Fruit fly (Drosophila melanogaster) whole organism, wandering third instar larva: Measurements from ENCODE around the gene CG10646.
A peak's percentile ranks its signal among the peaks of the same experiment; 100 is the strongest.

Experiments
- Abd-B ChIP-seq: fragments of >200 bp; optimal IDR thresholded peaks from 2 replicates; lab custom pipeline; 2017; ENCODE audit warnings: missing biosample characterization, missing genetic modification characterization
- CG32264 ChIP-seq: fragments of 200-800 bp; sonication (Bioruptor generic); optimal IDR thresholded peaks from 2 replicates; lab custom pipeline; 2016; ENCODE audit warnings: missing biosample characterization, missing genetic modification characterization
- CG9705 ChIP-seq: fragments of 200-800 bp; sonication (Bioruptor generic); optimal IDR thresholded peaks from 2 replicates; lab custom pipeline; 2018; ENCODE audit warnings: missing biosample characterization, mild to moderate bottlenecking, missing genetic modification characterization
- CrebA ChIP-seq: fragments of 200-800 bp; sonication (Bioruptor generic); optimal IDR thresholded peaks from 2 replicates; lab custom pipeline; 2016; ENCODE audit warnings: missing biosample characterization, mild to moderate bottlenecking, missing genetic modification characterization, borderline replicate concordance
- Dfd ChIP-seq: fragments of >200 bp; optimal IDR thresholded peaks from 2 replicates; lab custom pipeline; 2017; ENCODE audit warnings: missing biosample characterization, missing genetic modification characterization
- Dif ChIP-seq: fragments of 200-275, 200-300 bp; sonication (Bioruptor generic); optimal IDR thresholded peaks from 2 replicates; lab custom pipeline; 2018; ENCODE audit warnings: missing biosample characterization, missing genetic modification characterization; ENCODE audit not compliant: partially characterized antibody
- GATAd ChIP-seq: sonication (Bioruptor generic); optimal IDR thresholded peaks from 2 replicates; lab custom pipeline; 2016; ENCODE audit warnings: missing biosample characterization, missing genetic modification characterization
- HLH106 ChIP-seq: fragments of 200-800 bp; optimal IDR thresholded peaks from 3 replicates; lab custom pipeline; 2019; ENCODE audit warnings: missing biosample characterization, mild to moderate bottlenecking, missing genetic modification characterization, moderate library complexity
- Hnf4 ChIP-seq: fragments of 200-800 bp; sonication (Bioruptor generic); optimal IDR thresholded peaks from 2 replicates; lab custom pipeline; 2016; ENCODE audit warnings: missing biosample characterization, mild to moderate bottlenecking, missing genetic modification characterization
- Hr78 ChIP-seq: fragments of >200 bp; optimal IDR thresholded peaks from 2 replicates; lab custom pipeline; 2017; ENCODE audit warnings: missing biosample characterization, missing genetic modification characterization
- Hr83 ChIP-seq: fragments of 200-300 bp; sonication (Bioruptor generic); optimal IDR thresholded peaks from 2 replicates; lab custom pipeline; 2016; ENCODE audit warnings: missing biosample characterization, mild to moderate bottlenecking, missing genetic modification characterization, moderate library complexity; ENCODE audit not compliant: poor library complexity, severe bottlenecking
- Jra ChIP-seq: sonication (Bioruptor generic); optimal IDR thresholded peaks from 2 replicates; lab custom pipeline; 2016; ENCODE audit warnings: missing biosample characterization, missing genetic modification characterization
- Mio ChIP-seq: sonication (Bioruptor generic); optimal IDR thresholded peaks from 2 replicates; lab custom pipeline; 2016; ENCODE audit warnings: missing biosample characterization, missing genetic modification characterization
- Myc ChIP-seq: fragments of >200 bp; optimal IDR thresholded peaks from 2 replicates; lab custom pipeline; 2017
- N ChIP-seq: fragments of >200 bp; optimal IDR thresholded peaks from 2 replicates; lab custom pipeline; 2018; ENCODE audit warnings: missing biosample characterization, missing external identifiers, missing genetic modification characterization
- OdsH ChIP-seq: fragments of 200-800 bp; sonication (Bioruptor generic); optimal IDR thresholded peaks from 2 replicates; lab custom pipeline; 2016; ENCODE audit warnings: missing biosample characterization, mild to moderate bottlenecking, missing genetic modification characterization
- Rel ChIP-seq, 2 experiments: fragments of 200-800 bp; sonication (Bioruptor generic) in 1 of 2; optimal IDR thresholded peaks; 2 replicates in 1 of 2; 3 replicates in 1 of 2; lab custom pipeline; 2016 to 2019; ENCODE audit warnings: mild to moderate bottlenecking in 2 of 2, missing biosample characterization in 2 of 2, missing genetic modification characterization in 2 of 2, moderate library complexity in 1 of 2
- Sp1 ChIP-seq: fragments of 200-800 bp; sonication (Bioruptor generic); optimal IDR thresholded peaks from 3 replicates; lab custom pipeline; 2019; ENCODE audit warnings: missing biosample characterization, mild to moderate bottlenecking, missing genetic modification characterization, moderate library complexity
- Vsx2 ChIP-seq: fragments of 200-300, 225-300 bp; sonication (Bioruptor generic); optimal IDR thresholded peaks from 2 replicates; lab custom pipeline; 2018; ENCODE audit warnings: missing biosample characterization, missing genetic modification characterization; ENCODE audit not compliant: partially characterized antibody
- br ChIP-seq: fragments of 200-800 bp; sonication (Bioruptor generic); optimal IDR thresholded peaks from 2 replicates; lab custom pipeline; 2016; ENCODE audit warnings: missing biosample characterization, missing genetic modification characterization
- brk ChIP-seq: fragments of 200-800 bp; sonication (Bioruptor generic); optimal IDR thresholded peaks from 2 replicates; lab custom pipeline; 2016; ENCODE audit warnings: missing biosample characterization, mild to moderate bottlenecking, missing genetic modification characterization
- dl ChIP-seq, 2 experiments: fragments of 175-275, 200-275 bp in 1 of 2; fragments of 200-275 bp in 1 of 2; sonication (Bioruptor generic); optimal IDR thresholded peaks; lab custom pipeline; 2018; ENCODE audit warnings: mild to moderate bottlenecking in 2 of 2, missing biosample characterization in 2 of 2, missing genetic modification characterization in 2 of 2, moderate library complexity in 2 of 2; ENCODE audit not compliant: partially characterized antibody in 2 of 2, insufficient read depth in 1 of 2
- dmrt93B ChIP-seq: fragments of 200-800 bp; sonication (Bioruptor generic); optimal IDR thresholded peaks from 2 replicates; lab custom pipeline; 2018; ENCODE audit warnings: missing biosample characterization, mild to moderate bottlenecking, missing genetic modification characterization
- dsf ChIP-seq: sonication (Bioruptor generic); optimal IDR thresholded peaks from 2 replicates; lab custom pipeline; 2016; ENCODE audit warnings: missing biosample characterization, missing genetic modification characterization, borderline replicate concordance
- ey ChIP-seq: fragments of 200-800 bp; sonication (Bioruptor generic); optimal IDR thresholded peaks from 2 replicates; lab custom pipeline; 2016; ENCODE audit warnings: missing biosample characterization, missing genetic modification characterization
- foxo ChIP-seq, 2 experiments: fragments of 200-800 bp; sonication (Bioruptor generic); optimal IDR thresholded peaks; 2 replicates in 1 of 2; 3 replicates in 1 of 2; lab custom pipeline; 2016 to 2017; ENCODE audit warnings: missing biosample characterization in 2 of 2, missing genetic modification characterization in 2 of 2
- fru ChIP-seq: fragments of 200-800 bp; sonication (Bioruptor generic); optimal IDR thresholded peaks from 3 replicates; lab custom pipeline; 2016; ENCODE audit warnings: missing biosample characterization, mild to moderate bottlenecking, missing genetic modification characterization
- h ChIP-seq: fragments of 200-800 bp; sonication (Bioruptor generic); optimal IDR thresholded peaks from 3 replicates; lab custom pipeline; 2016; ENCODE audit warnings: missing biosample characterization, mild to moderate bottlenecking, missing genetic modification characterization
- jim ChIP-seq: fragments of 175-275, 200-325 bp; sonication (Bioruptor generic); optimal IDR thresholded peaks from 2 replicates; lab custom pipeline; 2016; ENCODE audit warnings: missing biosample characterization, mild to moderate bottlenecking, missing genetic modification characterization
- lola ChIP-seq: fragments of >200 bp; optimal IDR thresholded peaks from 2 replicates; lab custom pipeline; 2017; ENCODE audit warnings: missing biosample characterization, missing genetic modification characterization
- pan ChIP-seq: fragments of >200 bp; optimal IDR thresholded peaks from 2 replicates; lab custom pipeline; 2017
- psq ChIP-seq: fragments of 200-800 bp; sonication (Bioruptor generic); optimal IDR thresholded peaks from 3 replicates; lab custom pipeline; 2017; ENCODE audit warnings: missing biosample characterization, mild to moderate bottlenecking, missing genetic modification characterization, moderate library complexity
- rgr ChIP-seq: fragments of 200-800 bp; sonication (Bioruptor generic); optimal IDR thresholded peaks from 3 replicates; lab custom pipeline; 2016; ENCODE audit warnings: missing biosample characterization, mild to moderate bottlenecking, missing genetic modification characterization
- sage ChIP-seq: fragments of 200-800 bp; sonication (Bioruptor generic); optimal IDR thresholded peaks from 2 replicates; lab custom pipeline; 2016; ENCODE audit warnings: missing biosample characterization, mild to moderate bottlenecking, missing genetic modification characterization
- sv ChIP-seq: fragments of 200-800 bp; sonication (Bioruptor generic); optimal IDR thresholded peaks from 3 replicates; lab custom pipeline; 2016; ENCODE audit warnings: missing biosample characterization, missing genetic modification characterization
- tai ChIP-seq: sonication (Bioruptor generic); optimal IDR thresholded peaks from 2 replicates; lab custom pipeline; 2016; ENCODE audit warnings: missing biosample characterization, missing genetic modification characterization
- usp ChIP-seq: fragments of >200 bp; optimal IDR thresholded peaks from 2 replicates; lab custom pipeline; 2017; ENCODE audit warnings: missing biosample characterization, missing genetic modification characterization
- woc ChIP-seq: sonication (Bioruptor generic); optimal IDR thresholded peaks from 2 replicates; lab custom pipeline; 2016; ENCODE audit warnings: missing biosample characterization, mild to moderate bottlenecking, missing genetic modification characterization

Gene CG10646

dm6 chr3L:12526433-12527113 is 22.9 kb upstream of the CG10646 start, which contains the start of gene eIF2beta:
TSS of gene eIF2beta (minus strand) at chr3L:12526731.
- TF ChIP-seq jim (GFP tag; lab: Kevin White, UChicago) (no peak), Dfd (GFP tag; lab: Kevin White, UChicago) (no peak), Sp1 (GFP tag; lab: Kevin White, UChicago) (peak; percentile 4), GATAd (GFP tag; lab: Kevin White, UChicago) (no peak), h (GFP tag; lab: Kevin White, UChicago) (peak; percentile 23), sage (GFP tag; lab: Kevin White, UChicago) (peak; percentile 55), br (GFP tag; lab: Kevin White, UChicago) (no peak), fru (GFP tag; lab: Kevin White, UChicago) (peak; percentile 52), pan (lab: Kevin White, UChicago) (no peak), OdsH (GFP tag; lab: Kevin White, UChicago) (no peak), Abd-B (GFP tag; lab: Kevin White, UChicago) (no peak), Hnf4 (GFP tag; lab: Kevin White, UChicago) (peak; percentile 20), dsf (GFP tag; lab: Kevin White, UChicago) (no peak), CG9705 (GFP tag; lab: Kevin White, UChicago) (no peak), sv (GFP tag; lab: Kevin White, UChicago) (peak; percentile 34), rgr (GFP tag; lab: Kevin White, UChicago) (no peak), N (GFP tag; lab: Kevin White, UChicago) (no peak), Myc (lab: Kevin White, UChicago) (peak; percentile 1), Dif (GFP tag; lab: Kevin White, UChicago) (no peak), woc (GFP tag; lab: Kevin White, UChicago) (peak; percentile 27)

- TF ChIP-seq Sp1 (GFP tag; lab: Kevin White, UChicago) (peak; percentile 99), Mio (GFP tag; lab: Kevin White, UChicago) (peak; percentile 84), sage (GFP tag; lab: Kevin White, UChicago) (peak; percentile 98), foxo (GFP tag; optimal IDR thresholded peaks at IDR 0.05; lab: Kevin White, UChicago) (peak; percentile 89 to 99), psq (GFP tag; lab: Kevin White, UChicago) (peak; percentile 97), dmrt93B (peak; percentile 96), N (GFP tag; lab: Kevin White, UChicago) (no peak), ey (peak; percentile 98), Vsx2 (GFP tag; lab: Kevin White, UChicago) (no peak), Dfd (GFP tag; lab: Kevin White, UChicago) (no peak), HLH106 (tag; lab: Kevin White, UChicago) (peak; percentile 98), Hr83 (GFP tag; lab: Kevin White, UChicago) (peak; percentile 90), Dif (GFP tag; lab: Kevin White, UChicago) (no peak), rgr (GFP tag; lab: Kevin White, UChicago) (peak; percentile 99), CG32264 (GFP tag; lab: Kevin White, UChicago) (peak; percentile 87), lola (no peak), h (GFP tag; lab: Kevin White, UChicago) (peak; percentile 99), jim (GFP tag; lab: Kevin White, UChicago) (peak; percentile 85), Jra (GFP tag; lab: Kevin White, UChicago) (peak; percentile 97), sv (GFP tag; lab: Kevin White, UChicago) (peak; percentile 85), br (GFP tag; lab: Kevin White, UChicago) (peak; percentile 97), brk (GFP tag; lab: Kevin White, UChicago) (peak; percentile 98), pan (lab: Kevin White, UChicago) (no peak), CG9705 (GFP tag; lab: Kevin White, UChicago) (peak; percentile 97), woc (GFP tag; lab: Kevin White, UChicago) (peak; percentile 91), CrebA (GFP tag; lab: Kevin White, UChicago) (no peak), Abd-B (GFP tag; lab: Kevin White, UChicago) (no peak), GATAd (GFP tag; lab: Kevin White, UChicago) (peak; percentile 91), fru (GFP tag; lab: Kevin White, UChicago) (peak; percentile 97), dsf (GFP tag; lab: Kevin White, UChicago) (peak; percentile 95), Hnf4 (GFP tag; lab: Kevin White, UChicago) (peak; percentile 98), OdsH (GFP tag; lab: Kevin White, UChicago) (peak; percentile 99), tai (GFP tag; lab: Kevin White, UChicago) (no peak), dl (GFP tag; optimal IDR thresholded peaks at IDR 0.05; lab: Kevin White, UChicago; ENCODE audit: insufficient read depth in 1 of 2, partially characterized antibody in 2 of 2) (no peak), Hr78 (GFP tag; lab: Kevin White, UChicago) (no peak), usp (GFP tag; lab: Kevin White, UChicago) (no peak), Myc (lab: Kevin White, UChicago) (no peak), Rel (GFP tag; optimal IDR thresholded peaks at IDR 0.05; lab: Kevin White, UChicago) (peak; percentile 89), Rel (tag; optimal IDR thresholded peaks at IDR 0.05; lab: Kevin White, UChicago) (peak; percentile 92)
These were observed 20.2 kb upstream of the CG10646 start, which contains the start of the genes ver and Gcn5 for dm6 chr3L:12523941-12524340. TSS of gene ver (plus strand) at chr3L:12523987. TSS of gene Gcn5 (minus strand) at chr3L:12524014.
